Worm (Caenorhabditis elegans): Measurements from ENCODE around the gene C54E10.6.

ce11 chrV:18827374-18827773, 18.8 kb upstream of the C54E10.6 start:
- TF ChIP-seq ref-1 (GFP tag; conservative IDR thresholded peaks at IDR 0.05) (no peak), ztf-23 (GFP tag; IDR thresholded peaks at IDR 0.05) (no peak), flt-1 (GFP tag; IDR thresholded peaks at IDR 0.05) (no peak), cog-1 (tag; optimal IDR thresholded peaks at IDR 0.05) (no peak), tab-1 (GFP tag; IDR thresholded peaks at IDR 0.05) (no peak), T22C8.4 (GFP tag; IDR thresholded peaks at IDR 0.05) (no peak), klf-2 (GFP tag; conservative IDR thresholded peaks at IDR 0.05) (no peak), med-1 (GFP tag; optimal IDR thresholded peaks at IDR 0.05; ENCODE audit: insufficient read depth) (no peak), ztf-29 (GFP tag; IDR thresholded peaks at IDR 0.05) (no peak)

All from whole organism, midembryonic.